Fruit fly (Drosophila melanogaster): ENCODE results near the gene Sgt.

The Sgt gene

dm6 chr2L:17500946-17501451 lies 29.6 kb downstream of the Sgt start, which contains the start of the genes mEFTs and Dhc36C:
TSS of gene mEFTs (minus strand) at chr2L:17501106.
TSS of gene Dhc36C (plus strand) at chr2L:17501401.
- TF ChIP-seq Dll (optimal IDR thresholded peaks at IDR 0.05) (no peak), pan (optimal IDR thresholded peaks at IDR 0.05) (no peak), usp (GFP tag; optimal IDR thresholded peaks at IDR 0.05) (no peak), EcR (GFP tag; optimal IDR thresholded peaks at IDR 0.05) (no peak)

- no peak for TF ChIP-seq EcR (GFP tag; optimal IDR thresholded peaks at IDR 0.05)
- TF ChIP-seq pan (optimal IDR thresholded peaks at IDR 0.05): no peak
- no peak for TF ChIP-seq CG8478 (optimal IDR thresholded peaks at IDR 0.05)
- TF ChIP-seq Dll (optimal IDR thresholded peaks at IDR 0.05): no peak
- TF ChIP-seq psq (optimal IDR thresholded peaks at IDR 0.05): no peak
- TF ChIP-seq usp (GFP tag; optimal IDR thresholded peaks at IDR 0.05): no peak
Measured at dm6 chr2L:17514090-17514715, 42.8 kb downstream of the Sgt start.

Data from whole organism.